Fruit fly (Drosophila melanogaster) whole organism, embryonic: ENCODE data around the gene mRpL14.
A peak's percentile ranks its signal among the peaks of the same experiment; 100 is the strongest.

ENCODE experiments used
- BEAF-32 ChIP-seq: fragments of 200-800 bp; sonication (Bioruptor generic); optimal IDR thresholded peaks from 3 replicates; lab custom pipeline; 2017; ENCODE audit warnings: missing biosample characterization, missing genetic modification characterization, mild to moderate bottlenecking, moderate library complexity, missing genetic modification reagents
- CG10959 ChIP-seq: fragments of 200-800 bp; sonication (Bioruptor generic); IDR thresholded peaks from 2 replicates; pipeline ENCODE4 v1.3.6; 2022; ENCODE audit warnings: missing biosample characterization, missing genetic modification characterization
- CG12071 ChIP-seq: fragments of 200-800 bp; sonication (Bioruptor generic); optimal IDR thresholded peaks from 3 replicates; lab custom pipeline; 2018; ENCODE audit warnings: missing biosample characterization, mild to moderate bottlenecking, missing genetic modification characterization
- CG13287 ChIP-seq: fragments of 200-800 bp; sonication (Bioruptor generic); IDR thresholded peaks from 2 replicates; pipeline ENCODE4 v1.3.6; 2022; ENCODE audit warnings: missing biosample characterization, missing genetic modification characterization; ENCODE audit not compliant: partially characterized antibody
- CG13624 ChIP-seq: fragments of 200-800 bp; sonication (Bioruptor generic); optimal IDR thresholded peaks from 2 replicates; lab custom pipeline; 2016; ENCODE audit warnings: missing biosample characterization, missing genetic modification characterization
- CG14710 ChIP-seq: fragments of 200-800 bp; sonication (Bioruptor generic); optimal IDR thresholded peaks from 3 replicates; lab custom pipeline; 2019; ENCODE audit warnings: missing biosample characterization, mild to moderate bottlenecking, missing genetic modification characterization, moderate library complexity
- CG1603 ChIP-seq: fragments of 200-800 bp; sonication (Bioruptor generic); optimal IDR thresholded peaks from 2 replicates; lab custom pipeline; 2019; ENCODE audit warnings: missing biosample characterization, mild to moderate bottlenecking, missing genetic modification characterization, moderate library complexity
- CG17186 ChIP-seq: fragments of 200-800 bp; sonication (Bioruptor generic); optimal IDR thresholded peaks from 3 replicates; lab custom pipeline; 2017; ENCODE audit warnings: missing biosample characterization, missing genetic modification reagents, missing genetic modification characterization
- CG17359 ChIP-seq: fragments of 200-800 bp; sonication (Bioruptor generic); optimal IDR thresholded peaks from 3 replicates; lab custom pipeline; 2018; ENCODE audit warnings: missing biosample characterization, mild to moderate bottlenecking, missing genetic modification characterization, moderate library complexity
- CG2116 ChIP-seq: fragments of 200-800 bp; sonication (Bioruptor generic); optimal IDR thresholded peaks from 3 replicates; lab custom pipeline; 2018; ENCODE audit warnings: missing biosample characterization, mild to moderate bottlenecking, missing genetic modification characterization
- CG2129 ChIP-seq: fragments of 200-800 bp; sonication (Bioruptor generic); IDR thresholded peaks from 2 replicates; pipeline ENCODE4 v1.3.6; 2022; ENCODE audit warnings: missing biosample characterization, missing genetic modification characterization; ENCODE audit not compliant: partially characterized antibody
- CG3163 ChIP-seq: fragments of 200-800 bp; sonication (Bioruptor generic); optimal IDR thresholded peaks from 3 replicates; lab custom pipeline; 2016; ENCODE audit warnings: missing biosample characterization, missing genetic modification characterization
- CG4617 ChIP-seq: fragments of 200-800 bp; sonication (Bioruptor generic); optimal IDR thresholded peaks from 3 replicates; lab custom pipeline; 2016; ENCODE audit warnings: missing biosample characterization, missing genetic modification characterization, borderline replicate concordance
- CG4730 ChIP-seq: fragments of 200-800 bp; sonication (Bioruptor generic); IDR thresholded peaks from 2 replicates; pipeline ENCODE4 v1.3.6; 2022; ENCODE audit warnings: missing biosample characterization, missing genetic modification characterization
- CG6254 ChIP-seq: fragments of 200-800 bp; sonication (Bioruptor generic); optimal IDR thresholded peaks from 3 replicates; lab custom pipeline; 2017; ENCODE audit warnings: mild to moderate bottlenecking, missing biosample characterization, missing genetic modification reagents, missing genetic modification characterization
- Dp ChIP-seq: fragments of 200-800 bp; sonication (Bioruptor generic); optimal IDR thresholded peaks from 2 replicates; lab custom pipeline; 2018; ENCODE audit warnings: missing biosample characterization, mild to moderate bottlenecking, missing genetic modification characterization, moderate library complexity
- Dref ChIP-seq: fragments of 200-800 bp; sonication (Bioruptor generic); IDR thresholded peaks from 2 replicates; pipeline ENCODE4 v1.3.6; 2022; ENCODE audit warnings: missing biosample characterization, missing genetic modification characterization
- E2f2 ChIP-seq: fragments of 200-800 bp; sonication (Bioruptor generic); IDR thresholded peaks from 2 replicates; pipeline ENCODE4 v1.3.6; 2022; ENCODE audit warnings: missing biosample characterization, missing genetic modification characterization
- HLH4C ChIP-seq: fragments of 200-800 bp; sonication (Bioruptor generic); IDR thresholded peaks from 3 replicates; pipeline ENCODE4 v1.3.6; 2022; ENCODE audit warnings: missing biosample characterization, missing genetic modification characterization; ENCODE audit not compliant: partially characterized antibody
- HmgZ ChIP-seq: fragments of 200-800 bp; sonication (Bioruptor generic); optimal IDR thresholded peaks from 2 replicates; lab custom pipeline; 2018; ENCODE audit warnings: missing biosample characterization, mild to moderate bottlenecking, missing genetic modification characterization
- MBD-R2 ChIP-seq: fragments of 200-800 bp; sonication (Bioruptor generic); IDR thresholded peaks from 2 replicates; pipeline ENCODE4 v1.3.6; 2022; ENCODE audit warnings: missing biosample characterization, missing genetic modification characterization
- MESR4 ChIP-seq: fragments of 200-800 bp; sonication (Bioruptor generic); optimal IDR thresholded peaks from 2 replicates; lab custom pipeline; 2018; ENCODE audit warnings: missing biosample characterization, mild to moderate bottlenecking, missing genetic modification characterization, moderate library complexity
- NK7.1 ChIP-seq: fragments of 200-800 bp; sonication (Bioruptor generic); optimal IDR thresholded peaks from 3 replicates; lab custom pipeline; 2016; ENCODE audit warnings: missing biosample characterization, missing genetic modification characterization
- Pdp1 ChIP-seq, 2 experiments: fragments of 200-800 bp; sonication (Bioruptor generic); optimal IDR thresholded peaks; 3 replicates each; lab custom pipeline; 2016; ENCODE audit warnings: missing biosample characterization in 2 of 2, missing genetic modification characterization in 2 of 2, mild to moderate bottlenecking in 1 of 2, moderate library complexity in 1 of 2
- Scr ChIP-seq: fragments of 200-800 bp; sonication (Bioruptor generic); IDR thresholded peaks from 2 replicates; pipeline ENCODE4 v1.3.6; 2022; ENCODE audit warnings: missing biosample characterization, missing genetic modification characterization; ENCODE audit not compliant: partially characterized antibody
- Sry-β ChIP-seq: fragments of 200-800 bp; sonication (Bioruptor generic); optimal IDR thresholded peaks from 2 replicates; lab custom pipeline; 2018; ENCODE audit warnings: missing biosample characterization, mild to moderate bottlenecking, missing genetic modification characterization, moderate library complexity
- Sry-δ ChIP-seq: fragments of 200-800 bp; sonication (Bioruptor generic); optimal IDR thresholded peaks from 2 replicates; lab custom pipeline; 2016; ENCODE audit warnings: missing biosample characterization, missing genetic modification characterization
- TFAM ChIP-seq: fragments of 200-800 bp; sonication (Bioruptor generic); optimal IDR thresholded peaks from 2 replicates; lab custom pipeline; 2017; ENCODE audit warnings: missing biosample characterization, missing genetic modification characterization, inconsistent platforms
- YL-1 ChIP-seq: fragments of 200-800 bp; sonication (Bioruptor generic); optimal IDR thresholded peaks from 3 replicates; lab custom pipeline; 2017; ENCODE audit warnings: missing biosample characterization, mild to moderate bottlenecking, missing genetic modification characterization
- ash1 ChIP-seq: fragments of 200-800 bp; sonication (Bioruptor generic); optimal IDR thresholded peaks from 2 replicates; lab custom pipeline; 2018; ENCODE audit warnings: missing biosample characterization, mild to moderate bottlenecking, missing genetic modification characterization
- bbx ChIP-seq: fragments of 200-800 bp; sonication (Bioruptor generic); IDR thresholded peaks from 2 replicates; pipeline ENCODE4 v1.3.6; 2022; ENCODE audit warnings: missing biosample characterization, missing genetic modification characterization; ENCODE audit not compliant: partially characterized antibody
- cato ChIP-seq: fragments of 200-800 bp; sonication (Bioruptor generic); optimal IDR thresholded peaks from 2 replicates; lab custom pipeline; 2016; ENCODE audit warnings: missing biosample characterization, missing genetic modification characterization, borderline replicate concordance
- croc ChIP-seq: fragments of 200-800 bp; sonication (Bioruptor generic); conservative IDR thresholded peaks from 3 replicates; pipeline ENCODE4 v1.3.6; 2022; ENCODE audit warnings: missing biosample characterization, missing genetic modification characterization
- crp ChIP-seq, 2 experiments: fragments of 200-800 bp; sonication (Bioruptor generic); optimal IDR thresholded peaks; 2 replicates in 1 of 2; 3 replicates in 1 of 2; lab custom pipeline; 2017; ENCODE audit warnings: missing biosample characterization in 2 of 2, missing genetic modification characterization in 2 of 2, mild to moderate bottlenecking in 1 of 2, moderate library complexity in 1 of 2
- gcm ChIP-seq: fragments of 200-800 bp; sonication (Bioruptor generic); optimal IDR thresholded peaks from 2 replicates; lab custom pipeline; 2019; ENCODE audit warnings: missing biosample characterization, mild to moderate bottlenecking, missing genetic modification characterization, moderate library complexity
- hth ChIP-seq: fragments of >200 bp; optimal IDR thresholded peaks from 2 replicates; lab custom pipeline; 2017; ENCODE audit warnings: inconsistent platforms
- lola ChIP-seq, 3 experiments: fragments of >200 bp in 2 of 3; fragments of 200-800 bp in 1 of 3; sonication (Bioruptor generic) in 1 of 3; optimal IDR thresholded peaks; 2 replicates each; lab custom pipeline; 2017 to 2019; ENCODE audit warnings: missing biosample characterization in 3 of 3, missing genetic modification characterization in 3 of 3, mild to moderate bottlenecking in 1 of 3, moderate library complexity in 1 of 3
- pnt ChIP-seq: fragments of 200-800 bp; sonication (Bioruptor generic); optimal IDR thresholded peaks from 3 replicates; lab custom pipeline; 2016; ENCODE audit warnings: missing biosample characterization, missing genetic modification characterization
- pzg ChIP-seq: fragments of 200-800 bp; sonication (Bioruptor generic); optimal IDR thresholded peaks from 3 replicates; lab custom pipeline; 2018; ENCODE audit warnings: missing biosample characterization, mild to moderate bottlenecking, missing genetic modification characterization, moderate library complexity
- rib ChIP-seq: fragments of 200-800 bp; sonication (Bioruptor generic); IDR thresholded peaks from 2 replicates; pipeline ENCODE4 v1.3.6; 2022; ENCODE audit warnings: missing biosample characterization, missing genetic modification characterization
- sna ChIP-seq: fragments of 200-800 bp; sonication (Bioruptor generic); IDR thresholded peaks from 2 replicates; pipeline ENCODE4 v1.3.6; 2022; ENCODE audit warnings: missing biosample characterization, missing genetic modification characterization; ENCODE audit not compliant: partially characterized antibody
- so ChIP-seq: fragments of 200-800 bp; sonication (Bioruptor generic); IDR thresholded peaks from 3 replicates; pipeline ENCODE4 v1.3.6; 2022; ENCODE audit warnings: missing biosample characterization, missing genetic modification characterization
- stwl ChIP-seq: fragments of 200-800 bp; sonication (Bioruptor generic); optimal IDR thresholded peaks from 3 replicates; lab custom pipeline; 2018; ENCODE audit warnings: missing biosample characterization, mild to moderate bottlenecking, missing genetic modification characterization, moderate library complexity
- tio ChIP-seq: fragments of 200-800 bp; sonication (Bioruptor generic); optimal IDR thresholded peaks from 2 replicates; lab custom pipeline; 2017; ENCODE audit warnings: missing biosample characterization, missing genetic modification characterization, inconsistent platforms
- trem ChIP-seq: fragments of 200-800 bp; optimal IDR thresholded peaks from 3 replicates; lab custom pipeline; 2019; ENCODE audit warnings: missing biosample characterization, mild to moderate bottlenecking, missing genetic modification characterization, moderate library complexity
- unc-4 ChIP-seq: fragments of 200-800 bp; sonication (Bioruptor generic); IDR thresholded peaks from 2 replicates; pipeline ENCODE4 v1.3.6; 2022; ENCODE audit warnings: missing biosample characterization, missing genetic modification characterization; ENCODE audit not compliant: partially characterized antibody
- unpg ChIP-seq: fragments of 200-800 bp; sonication (Bioruptor generic); optimal IDR thresholded peaks from 3 replicates; lab custom pipeline; 2018; ENCODE audit warnings: missing biosample characterization, mild to moderate bottlenecking, missing genetic modification characterization, moderate library complexity
- vvl ChIP-seq: fragments of 200-800 bp; sonication (Bioruptor generic); IDR thresholded peaks from 2 replicates; pipeline ENCODE4 v1.3.6; 2022; ENCODE audit warnings: missing biosample characterization, missing genetic modification characterization

Gene mRpL14

dm6 chrX:2344370-2344769, at the start of gene mRpL14:
mRpL14 (minus strand) TSS chrX:2344649.
- TF ChIP-seq HmgZ (tag; lab: Kevin White, UChicago) (peak; percentile 6), hth (lab: Kevin White, UChicago) (no peak), CG4617 (GFP tag; lab: Kevin White, UChicago) (peak; percentile 52), CG6254 (GFP tag; lab: Kevin White, UChicago) (no peak), pzg (GFP tag; lab: Kevin White, UChicago) (peak; percentile 49), lola (GFP tag; optimal IDR thresholded peaks at IDR 0.05; lab: Kevin White, UChicago) (no peak), MBD-R2 (GFP tag; lab: Robert Waterston, UW) (peak; percentile 62), CG4730 (GFP tag; lab: Robert Waterston, UW) (no peak), unpg (GFP tag; lab: Kevin White, UChicago) (no peak), gcm (GFP tag; lab: Kevin White, UChicago) (no peak), CG3163 (no peak), unc-4 (GFP tag; lab: Robert Waterston, UW) (0 out of 2 replicates have a peak, but pooled peaks have one; percentile 32), CG13624 (no peak), ash1 (GFP tag; lab: Kevin White, UChicago) (no peak), YL-1 (GFP tag; lab: Kevin White, UChicago) (peak; percentile 46), pnt (GFP tag; lab: Kevin White, UChicago) (no peak), E2f2 (GFP tag; lab: Robert Waterston, UW) (peak; percentile 78), CG13287 (GFP tag; lab: Robert Waterston, UW) (0 out of 2 replicates have a peak, but pooled peaks have one; percentile 21), CG2116 (GFP tag; lab: Kevin White, UChicago) (peak; percentile 14), Dp (peak; percentile 74), BEAF-32 (GFP tag; lab: Kevin White, UChicago) (peak; percentile 46), croc (GFP tag; lab: Robert Waterston, UW) (no peak), MESR4 (GFP tag; lab: Kevin White, UChicago) (peak; percentile 57), Pdp1 (GFP tag; optimal IDR thresholded peaks at IDR 0.05; lab: Kevin White, UChicago) (peak in 1 of 2 experiments; percentile 97), CG17186 (GFP tag; lab: Kevin White, UChicago) (peak; percentile 8), tio (GFP tag; lab: Kevin White, UChicago) (no peak), bbx (GFP tag; lab: Robert Waterston, UW) (0 out of 2 replicates have a peak, but pooled peaks have one; percentile 23), Scr (GFP tag; lab: Robert Waterston, UW) (peak; percentile 27; the same call in 1 of the 2 replicates), CG2129 (no peak), cato (no peak), crp (GFP tag; optimal IDR thresholded peaks at IDR 0.05; lab: Kevin White, UChicago) (peak; percentile 59 to 90), trem (peak; percentile 32), sna (GFP tag; lab: Robert Waterston, UW) (0 out of 2 replicates have a peak, but pooled peaks have one; percentile 25), TFAM (GFP tag; lab: Kevin White, UChicago) (no peak), CG10959 (GFP tag; lab: Robert Waterston, UW) (no peak), vvl (GFP tag; lab: Robert Waterston, UW) (peak; percentile 26; the same call in 1 of the 2 replicates), Sry-β (no peak), HLH4C (GFP tag; lab: Robert Waterston, UW) (0 out of 3 replicates have a peak, but pooled peaks have one; percentile 14), CG14710 (tag; lab: Kevin White, UChicago) (peak; percentile 1), so (no peak), CG12071 (GFP tag; lab: Kevin White, UChicago) (no peak), Sry-δ (GFP tag; lab: Kevin White, UChicago) (peak; percentile 19), rib (GFP tag; lab: Robert Waterston, UW) (no peak), Dref (GFP tag; lab: Robert Waterston, UW) (peak; percentile 57), CG17359 (tag; lab: Kevin White, UChicago) (no peak), NK7.1 (GFP tag; lab: Kevin White, UChicago) (no peak), CG1603 (tag; lab: Kevin White, UChicago) (peak; percentile 14), stwl (tag; lab: Kevin White, UChicago) (peak; percentile 27)
